Worm (Caenorhabditis elegans): Measurements from ENCODE around the gene rbm-34.

The rbm-34 gene

DNA sequence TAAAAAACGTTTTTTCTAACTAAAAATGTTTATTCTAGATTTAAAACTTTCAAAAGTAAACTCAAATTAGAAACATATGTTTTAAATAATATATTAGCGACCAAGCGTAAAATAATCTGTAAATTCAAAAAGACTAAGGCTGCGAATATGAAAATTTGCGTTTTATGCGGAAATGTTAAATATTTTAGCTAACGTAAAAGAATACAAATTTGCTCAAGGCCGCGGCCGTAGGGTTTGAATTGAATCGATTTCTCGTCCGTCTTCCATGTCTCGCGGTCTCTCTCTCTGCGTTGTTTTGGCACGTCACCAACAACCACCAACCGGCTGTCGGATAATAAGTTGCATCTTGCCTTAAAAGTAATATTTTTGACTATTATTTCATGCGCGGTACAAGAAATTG lies 8.6 kb downstream of the rbm-34 start, which contains the start of gene F11A10.5:
TSS of gene F11A10.5 (plus strand) at position 301 of the 400 bp plus-strand sequence.
- TF ChIP-seq ceh-48 (tag; optimal IDR thresholded peaks at IDR 0.05) (peak; percentile 47), pqm-1 (tag; optimal IDR thresholded peaks at IDR 0.05) (no peak), nhr-232 (tag; optimal IDR thresholded peaks at IDR 0.05) (no peak), K02D7.2 (tag; optimal IDR thresholded peaks at IDR 0.05) (no peak), pat-9 (tag; optimal IDR thresholded peaks at IDR 0.05) (no peak), ceh-45 (GFP tag; IDR thresholded peaks at IDR 0.05) (no peak), Y22D7AL.16 (tag; optimal IDR thresholded peaks at IDR 0.05) (no peak), mec-3 (tag; optimal IDR thresholded peaks at IDR 0.05; ENCODE audit: borderline replicate concordance) (no peak), dve-1 (tag; optimal IDR thresholded peaks at IDR 0.05) (no peak), ceh-31 (tag; optimal IDR thresholded peaks at IDR 0.05) (peak; percentile 10), pros-1 (tag; optimal IDR thresholded peaks at IDR 0.05) (no peak), pax-1 (tag; optimal IDR thresholded peaks at IDR 0.05) (no peak), elt-4 (tag; optimal IDR thresholded peaks at IDR 0.05) (no peak), fkh-6 (tag; optimal IDR thresholded peaks at IDR 0.05) (no peak), zip-5 (tag; optimal IDR thresholded peaks at IDR 0.05) (peak; percentile 16), hlh-30 (tag; optimal IDR thresholded peaks at IDR 0.05; ENCODE audit: insufficient read depth) (no peak), pha-2 (tag; optimal IDR thresholded peaks at IDR 0.05) (no peak), C08G9.2 (tag; optimal IDR thresholded peaks at IDR 0.05) (no peak), ceh-34 (tag; optimal IDR thresholded peaks at IDR 0.05) (no peak), T23F11.4 (GFP tag; optimal IDR thresholded peaks at IDR 0.05) (no peak), C38D4.7 (GFP tag; optimal IDR thresholded peaks at IDR 0.05) (no peak), madf-2 (tag; optimal IDR thresholded peaks at IDR 0.05) (no peak), sox-2 (GFP tag; IDR thresholded peaks at IDR 0.05) (no peak)

DNA sequence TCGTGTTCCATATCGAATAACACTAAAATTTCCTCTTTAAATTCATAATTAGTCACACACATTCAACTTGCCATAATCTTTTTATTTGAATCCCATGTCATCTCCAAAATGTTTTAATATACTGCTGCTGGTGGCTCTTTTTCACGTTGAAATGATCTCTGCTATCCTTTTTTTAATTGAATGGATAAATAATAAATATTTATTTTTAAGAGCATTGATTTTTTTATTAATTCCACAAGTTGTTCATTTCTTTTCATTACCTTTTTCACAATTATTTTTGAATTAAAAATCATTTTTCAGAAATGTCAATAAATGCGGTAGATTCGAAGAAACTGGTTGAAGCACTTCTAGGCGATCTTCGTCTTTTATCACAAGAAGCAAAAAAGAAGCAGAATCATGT lies 11.3 kb downstream of the rbm-34 start, which contains the start of gene mon-2:
TSS of gene mon-2 (plus strand) at position 301 of the 400 bp plus-strand sequence.
- TF ChIP-seq pag-3 (tag; optimal IDR thresholded peaks at IDR 0.05; ENCODE audit: borderline replicate concordance) (no peak), nhr-232 (tag; optimal IDR thresholded peaks at IDR 0.05) (no peak), hlh-13 (GFP tag; optimal IDR thresholded peaks at IDR 0.05) (no peak), lin-11 (tag; optimal IDR thresholded peaks at IDR 0.05) (no peak), ama-1 (optimal IDR thresholded peaks at IDR 0.05) (no peak), ceh-48 (tag; optimal IDR thresholded peaks at IDR 0.05) (no peak), nhr-11 (tag; optimal IDR thresholded peaks at IDR 0.05) (no peak), mec-3 (tag; optimal IDR thresholded peaks at IDR 0.05; ENCODE audit: borderline replicate concordance) (no peak), madf-2 (tag; optimal IDR thresholded peaks at IDR 0.05) (no peak), che-1 (tag; optimal IDR thresholded peaks at IDR 0.05) (no peak), ceh-6 (GFP tag; optimal IDR thresholded peaks at IDR 0.05) (no peak), K02D7.2 (tag; optimal IDR thresholded peaks at IDR 0.05) (no peak), zip-5 (tag; optimal IDR thresholded peaks at IDR 0.05) (no peak), pax-1 (tag; optimal IDR thresholded peaks at IDR 0.05) (no peak), unc-42 (tag; optimal IDR thresholded peaks at IDR 0.05) (no peak), hlh-8 (tag; optimal IDR thresholded peaks at IDR 0.05) (no peak), odd-2 (tag; optimal IDR thresholded peaks at IDR 0.05) (no peak), ceh-30 (tag; optimal IDR thresholded peaks at IDR 0.05) (no peak)

DNA sequence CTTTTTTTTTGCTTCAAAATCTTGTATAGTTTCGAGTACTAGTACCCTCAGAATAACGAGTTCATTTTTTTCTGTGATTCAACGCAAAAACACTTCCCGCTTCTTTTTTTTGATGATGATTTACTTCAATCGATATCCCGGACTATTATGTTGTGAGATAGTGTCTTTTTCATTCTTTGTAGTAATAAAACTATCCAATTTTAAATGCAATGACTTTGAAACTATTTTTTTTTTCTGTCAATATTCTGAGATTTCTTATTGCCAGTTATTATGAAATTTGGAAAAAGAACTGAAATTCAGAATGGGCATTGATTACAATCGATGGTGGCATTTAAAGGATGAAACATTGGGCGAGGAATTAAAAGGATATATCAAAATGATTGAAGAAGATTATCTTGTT lies 20.3 kb downstream of the rbm-34 start, which contains the start of gene M18.3:
TSS of gene M18.3 (plus strand) at position 301 of the 400 bp plus-strand sequence.
- TF ChIP-seq tbx-7 (tag; optimal IDR thresholded peaks at IDR 0.05) (no peak), unc-42 (tag; optimal IDR thresholded peaks at IDR 0.05) (no peak), ceh-14 (tag; optimal IDR thresholded peaks at IDR 0.05) (no peak), Y22D7AL.16 (tag; optimal IDR thresholded peaks at IDR 0.05) (no peak), nhr-11 (tag; optimal IDR thresholded peaks at IDR 0.05) (no peak), hlh-6 (tag; optimal IDR thresholded peaks at IDR 0.05) (no peak), che-1 (tag; optimal IDR thresholded peaks at IDR 0.05) (no peak), ceh-2 (tag; optimal IDR thresholded peaks at IDR 0.05) (no peak), pha-4 (tag; optimal IDR thresholded peaks at IDR 0.05) (no peak), nfya-1 (tag; optimal IDR thresholded peaks at IDR 0.05) (no peak), sox-2 (GFP tag; IDR thresholded peaks at IDR 0.05) (no peak), fkh-6 (tag; optimal IDR thresholded peaks at IDR 0.05) (no peak), tbx-2 (tag; optimal IDR thresholded peaks at IDR 0.05) (no peak), pax-1 (tag; optimal IDR thresholded peaks at IDR 0.05) (no peak)
